Fruit fly (Drosophila melanogaster) whole organism, embryonic: ENCODE data around the gene CG14282.

Source experiments
- Ada2b ChIP-seq: fragments of 200-800 bp; sonication (Bioruptor generic); IDR thresholded peaks from 2 replicates; pipeline ENCODE4 v1.3.6; 2022; ENCODE audit warnings: missing biosample characterization, missing genetic modification characterization
- BtbVII ChIP-seq: fragments of 200-800 bp; sonication (Bioruptor generic); optimal IDR thresholded peaks from 3 replicates; lab custom pipeline; 2017; ENCODE audit warnings: missing biosample characterization, mild to moderate bottlenecking, missing genetic modification characterization
- CG10321 ChIP-seq: fragments of 200-800 bp; sonication (Bioruptor generic); IDR thresholded peaks from 2 replicates; pipeline ENCODE4 v1.3.6; 2022; ENCODE audit warnings: missing biosample characterization, missing genetic modification characterization
- CG12071 ChIP-seq: fragments of 200-800 bp; sonication (Bioruptor generic); optimal IDR thresholded peaks from 3 replicates; lab custom pipeline; 2018; ENCODE audit warnings: missing biosample characterization, mild to moderate bottlenecking, missing genetic modification characterization
- CG12236 ChIP-seq: fragments of 200-800 bp; sonication (Bioruptor generic); optimal IDR thresholded peaks from 2 replicates; lab custom pipeline; 2016; ENCODE audit warnings: missing biosample characterization, missing genetic modification characterization
- CG1233 ChIP-seq: fragments of 200-800 bp; sonication (Bioruptor generic); optimal IDR thresholded peaks from 4 replicates; lab custom pipeline; 2018; ENCODE audit warnings: missing biosample characterization, mild to moderate bottlenecking, missing genetic modification characterization
- CG12659 ChIP-seq: fragments of 200-800 bp; sonication (Bioruptor generic); optimal IDR thresholded peaks from 3 replicates; lab custom pipeline; 2017; ENCODE audit warnings: mild to moderate bottlenecking, missing biosample characterization, missing genetic modification reagents, missing genetic modification characterization
- CG12769 ChIP-seq: fragments of 200-800 bp; sonication (Bioruptor generic); optimal IDR thresholded peaks from 2 replicates; lab custom pipeline; 2019; ENCODE audit warnings: missing biosample characterization, mild to moderate bottlenecking, missing genetic modification characterization, moderate library complexity
- CG15011 ChIP-seq: fragments of 200-800 bp; sonication (Bioruptor generic); optimal IDR thresholded peaks from 3 replicates; lab custom pipeline; 2018; ENCODE audit warnings: missing biosample characterization, mild to moderate bottlenecking, missing genetic modification characterization
- CG15696 ChIP-seq: fragments of 200-800 bp; sonication (Bioruptor generic); optimal IDR thresholded peaks from 2 replicates; lab custom pipeline; 2019; ENCODE audit warnings: missing biosample characterization, mild to moderate bottlenecking, missing genetic modification characterization, moderate library complexity
- CG17359 ChIP-seq: fragments of 200-800 bp; sonication (Bioruptor generic); optimal IDR thresholded peaks from 3 replicates; lab custom pipeline; 2018; ENCODE audit warnings: missing biosample characterization, mild to moderate bottlenecking, missing genetic modification characterization, moderate library complexity
- CG2120 ChIP-seq: fragments of 200-800 bp; sonication (Bioruptor generic); optimal IDR thresholded peaks from 3 replicates; lab custom pipeline; 2016; ENCODE audit warnings: missing biosample characterization, missing genetic modification characterization
- CG2202 ChIP-seq: fragments of 200-800 bp; sonication (Bioruptor generic); optimal IDR thresholded peaks from 2 replicates; lab custom pipeline; 2018; ENCODE audit warnings: missing biosample characterization, mild to moderate bottlenecking, missing genetic modification characterization
- CG2875 ChIP-seq: fragments of 200-800 bp; sonication (Bioruptor generic); optimal IDR thresholded peaks from 2 replicates; lab custom pipeline; 2017; ENCODE audit warnings: missing biosample characterization, mild to moderate bottlenecking, missing genetic modification characterization, missing genetic modification reagents
- CG3847 ChIP-seq: fragments of 200-800 bp; sonication (Bioruptor generic); IDR thresholded peaks from 2 replicates; pipeline ENCODE4 v1.3.6; 2022; ENCODE audit warnings: missing biosample characterization, missing genetic modification characterization
- CG4820 ChIP-seq: fragments of 200-800 bp; sonication (Bioruptor generic); optimal IDR thresholded peaks from 3 replicates; lab custom pipeline; 2016; ENCODE audit warnings: missing biosample characterization, missing genetic modification characterization
- CG5245 ChIP-seq: fragments of 200-800 bp; sonication (Bioruptor generic); optimal IDR thresholded peaks from 3 replicates; lab custom pipeline; 2016; ENCODE audit warnings: missing biosample characterization, missing genetic modification characterization
- CG7357 ChIP-seq: fragments of 200-800 bp; sonication (Bioruptor generic); IDR thresholded peaks from 3 replicates; pipeline ENCODE4 v1.3.6; 2022; ENCODE audit warnings: missing biosample characterization, missing genetic modification characterization
- CG7928 ChIP-seq: fragments of 200-800 bp; sonication (Bioruptor generic); optimal IDR thresholded peaks from 2 replicates; lab custom pipeline; 2017; ENCODE audit warnings: missing biosample characterization, mild to moderate bottlenecking, missing genetic modification characterization
- CG7987 ChIP-seq: fragments of 200-800 bp; sonication (Bioruptor generic); optimal IDR thresholded peaks from 2 replicates; lab custom pipeline; 2018; ENCODE audit warnings: missing biosample characterization, mild to moderate bottlenecking, missing genetic modification characterization, moderate library complexity
- CG8290 ChIP-seq, 3 experiments: fragments of 200-800 bp; sonication (Bioruptor generic); optimal IDR thresholded peaks; 2 replicates each; lab custom pipeline; 2016 to 2019; ENCODE audit warnings: missing biosample characterization in 3 of 3, missing genetic modification characterization in 3 of 3, mild to moderate bottlenecking in 2 of 3, moderate library complexity in 1 of 3
- D19A ChIP-seq: fragments of 200-800 bp; optimal IDR thresholded peaks from 3 replicates; lab custom pipeline; 2019; ENCODE audit warnings: missing biosample characterization, mild to moderate bottlenecking, missing genetic modification characterization, moderate library complexity
- Deaf1 ChIP-seq: fragments of 200-800 bp; optimal IDR thresholded peaks from 3 replicates; lab custom pipeline; 2019; ENCODE audit warnings: missing biosample characterization, mild to moderate bottlenecking, missing genetic modification characterization, moderate library complexity
- MESR4 ChIP-seq: fragments of 200-800 bp; sonication (Bioruptor generic); optimal IDR thresholded peaks from 2 replicates; lab custom pipeline; 2018; ENCODE audit warnings: missing biosample characterization, mild to moderate bottlenecking, missing genetic modification characterization, moderate library complexity
- Mad ChIP-seq: fragments of 200-800 bp; sonication (Bioruptor generic); optimal IDR thresholded peaks from 2 replicates; lab custom pipeline; 2016; ENCODE audit warnings: missing biosample characterization, missing genetic modification characterization
- Meics ChIP-seq: fragments of 200-800 bp; sonication (Bioruptor generic); optimal IDR thresholded peaks from 2 replicates; lab custom pipeline; 2017; ENCODE audit warnings: missing biosample characterization, mild to moderate bottlenecking, missing genetic modification characterization
- Myb ChIP-seq: fragments of 200-800 bp; sonication (Bioruptor generic); optimal IDR thresholded peaks from 2 replicates; lab custom pipeline; 2016; ENCODE audit warnings: missing biosample characterization, missing genetic modification characterization
- Oaz ChIP-seq: fragments of 200-800 bp; sonication (Bioruptor generic); IDR thresholded peaks from 2 replicates; pipeline ENCODE4 v1.3.6; 2022; ENCODE audit warnings: missing biosample characterization, missing genetic modification characterization
- Scr ChIP-seq: fragments of 200-800 bp; sonication (Bioruptor generic); IDR thresholded peaks from 2 replicates; pipeline ENCODE4 v1.3.6; 2022; ENCODE audit warnings: missing biosample characterization, missing genetic modification characterization; ENCODE audit not compliant: partially characterized antibody
- Sox102F ChIP-seq: fragments of 200-800 bp; sonication (Bioruptor generic); optimal IDR thresholded peaks from 2 replicates; lab custom pipeline; 2018; ENCODE audit warnings: missing biosample characterization, mild to moderate bottlenecking, missing genetic modification characterization, moderate library complexity
- Tbp ChIP-seq: fragments of >200 bp; optimal IDR thresholded peaks from 2 replicates; lab custom pipeline; 2018; ENCODE audit warnings: missing biosample characterization, missing genetic modification characterization
- Usf ChIP-seq: fragments of 200-800 bp; sonication (Bioruptor generic); optimal IDR thresholded peaks from 2 replicates; lab custom pipeline; 2017; ENCODE audit warnings: missing genotype, missing biosample characterization, missing genetic modification characterization
- cas ChIP-seq: fragments of 200-800 bp; sonication (Bioruptor generic); IDR thresholded peaks from 2 replicates; pipeline ENCODE4 v1.3.6; 2022; ENCODE audit warnings: missing biosample characterization, missing genetic modification characterization
- cwo ChIP-seq: fragments of 200-800 bp; sonication (Bioruptor generic); optimal IDR thresholded peaks from 3 replicates; lab custom pipeline; 2017; ENCODE audit warnings: missing biosample characterization, missing genetic modification characterization, mild to moderate bottlenecking, moderate library complexity, missing genetic modification reagents
- ewg ChIP-seq: fragments of 200-800 bp; sonication (Bioruptor generic); optimal IDR thresholded peaks from 3 replicates; lab custom pipeline; 2017; ENCODE audit warnings: mild to moderate bottlenecking, missing biosample characterization, missing genetic modification reagents, missing genetic modification characterization
- gro ChIP-seq: fragments of 200-800 bp; sonication (Bioruptor generic); optimal IDR thresholded peaks from 2 replicates; lab custom pipeline; 2016; ENCODE audit warnings: missing biosample characterization, missing genetic modification characterization
- jumu ChIP-seq: fragments of 200-800 bp; sonication (Bioruptor generic); optimal IDR thresholded peaks from 3 replicates; lab custom pipeline; 2016; ENCODE audit warnings: missing biosample characterization, missing genetic modification characterization
- kah ChIP-seq: fragments of 200-800 bp; sonication (Bioruptor generic); optimal IDR thresholded peaks from 2 replicates; lab custom pipeline; 2018; ENCODE audit warnings: missing biosample characterization, mild to moderate bottlenecking, missing genetic modification characterization
- kni ChIP-seq: fragments of 200-800 bp; sonication (Bioruptor generic); optimal IDR thresholded peaks from 3 replicates; lab custom pipeline; 2017; ENCODE audit warnings: mild to moderate bottlenecking, missing biosample characterization, missing genetic modification reagents, missing genetic modification characterization
- knrl ChIP-seq: fragments of 200-800 bp; sonication (Bioruptor generic); IDR thresholded peaks from 3 replicates; pipeline ENCODE4 v1.3.6; 2022; ENCODE audit warnings: missing biosample characterization, missing genetic modification characterization; ENCODE audit not compliant: partially characterized antibody
- lmd ChIP-seq: fragments of 200-800 bp; sonication (Bioruptor generic); IDR thresholded peaks from 2 replicates; pipeline ENCODE4 v1.3.6; 2022; ENCODE audit warnings: missing biosample characterization, missing genetic modification characterization
- oc ChIP-seq: fragments of 200-800 bp; sonication (Bioruptor generic); optimal IDR thresholded peaks from 2 replicates; lab custom pipeline; 2018; ENCODE audit warnings: missing biosample characterization, mild to moderate bottlenecking, missing genetic modification characterization, moderate library complexity
- org-1 ChIP-seq: fragments of 200-800 bp; sonication (Bioruptor generic); optimal IDR thresholded peaks from 2 replicates; lab custom pipeline; 2017; ENCODE audit warnings: missing biosample characterization, missing genetic modification characterization
- phol ChIP-seq: fragments of 200-800 bp; sonication (Bioruptor generic); optimal IDR thresholded peaks from 3 replicates; lab custom pipeline; 2018; ENCODE audit warnings: missing biosample characterization, mild to moderate bottlenecking, missing genetic modification characterization, moderate library complexity
- repo ChIP-seq: fragments of 200-800 bp; sonication (Bioruptor generic); optimal IDR thresholded peaks from 2 replicates; lab custom pipeline; 2016; ENCODE audit warnings: missing biosample characterization, missing genetic modification characterization
- so ChIP-seq: fragments of 200-800 bp; sonication (Bioruptor generic); IDR thresholded peaks from 3 replicates; pipeline ENCODE4 v1.3.6; 2022; ENCODE audit warnings: missing biosample characterization, missing genetic modification characterization
- stwl ChIP-seq: fragments of 200-800 bp; sonication (Bioruptor generic); optimal IDR thresholded peaks from 3 replicates; lab custom pipeline; 2018; ENCODE audit warnings: missing biosample characterization, mild to moderate bottlenecking, missing genetic modification characterization, moderate library complexity
- tin ChIP-seq: fragments of 200-800 bp; sonication (Bioruptor generic); optimal IDR thresholded peaks from 3 replicates; lab custom pipeline; 2016; ENCODE audit warnings: missing biosample characterization, missing genetic modification characterization
- tll ChIP-seq, 2 experiments: fragments of 200-800 bp in 1 of 2; fragments of >200 bp in 1 of 2; sonication (Bioruptor generic) in 1 of 2; optimal IDR thresholded peaks; 2 replicates each; lab custom pipeline; 2017 to 2019; ENCODE audit warnings: missing biosample characterization in 2 of 2, missing genetic modification characterization in 2 of 2, mild to moderate bottlenecking in 1 of 2, moderate library complexity in 1 of 2
- wor ChIP-seq: fragments of 200-800 bp; sonication (Bioruptor generic); IDR thresholded peaks from 2 replicates; pipeline ENCODE4 v1.3.6; 2022; ENCODE audit warnings: missing biosample characterization, missing genetic modification characterization

The CG14282 gene

DNA sequence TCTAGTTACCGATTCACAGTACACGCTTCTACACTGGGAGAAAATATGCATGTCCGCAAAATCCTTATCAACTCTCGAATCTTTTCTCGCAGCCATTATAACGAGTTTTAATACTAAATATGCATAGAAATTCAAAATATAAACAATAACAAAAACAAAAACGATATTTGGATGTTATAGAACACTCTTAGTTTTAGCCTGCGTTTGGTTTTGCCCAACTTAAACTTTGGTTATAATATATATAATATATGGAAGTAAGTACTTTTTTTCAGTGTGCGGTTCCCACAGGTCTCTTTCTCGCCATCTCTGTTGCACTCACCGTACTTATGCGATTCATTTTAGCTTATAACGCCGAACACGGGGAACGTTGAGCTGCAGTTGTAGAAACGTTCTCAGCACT is 35.0 kb downstream of the CG14282 start, which contains the start of gene cry (continued):
- no peak for TF ChIP-seq CG10321 (GFP tag; lab: Robert Waterston, UW)
- no peak for TF ChIP-seq CG7928 (GFP tag; lab: Kevin White, UChicago)
- TF ChIP-seq tin (GFP tag; lab: Kevin White, UChicago), result peak; percentile 49
- peak; percentile 16 for TF ChIP-seq CG5245
- no peak for TF ChIP-seq CG2120 (GFP tag; lab: Kevin White, UChicago)
- TF ChIP-seq MESR4 (GFP tag; lab: Kevin White, UChicago), result no peak
- no peak for TF ChIP-seq jumu (GFP tag; lab: Kevin White, UChicago)
- no peak for TF ChIP-seq CG7987 (GFP tag; lab: Kevin White, UChicago)
- no peak for TF ChIP-seq CG15011 (GFP tag; lab: Kevin White, UChicago)
- peak; percentile 41 for TF ChIP-seq CG4820 (GFP tag; lab: Kevin White, UChicago)
- TF ChIP-seq Tbp (GFP tag; lab: Kevin White, UChicago), result no peak
- TF ChIP-seq Ada2b, result peak; percentile 48; the same call in 1 of the 2 replicates
- no peak for TF ChIP-seq Mad (GFP tag; lab: Kevin White, UChicago)
- TF ChIP-seq cas (GFP tag; lab: Robert Waterston, UW), result no peak
- TF ChIP-seq lmd (GFP tag; lab: Robert Waterston, UW), result peak; percentile 65
- TF ChIP-seq kah (GFP tag; lab: Kevin White, UChicago), result peak; percentile 14
- TF ChIP-seq Myb (GFP tag; lab: Kevin White, UChicago), result no peak
- TF ChIP-seq gro (GFP tag; lab: Kevin White, UChicago), result no peak
- no peak for TF ChIP-seq oc (tag; lab: Kevin White, UChicago)
- peak; percentile 28 for TF ChIP-seq CG2875 (GFP tag; lab: Kevin White, UChicago)
- no peak for TF ChIP-seq Scr (GFP tag; lab: Robert Waterston, UW)
- no peak for TF ChIP-seq repo
- no peak for TF ChIP-seq CG12769 (tag; lab: Kevin White, UChicago)
- TF ChIP-seq tll (GFP tag; optimal IDR thresholded peaks at IDR 0.05; lab: Kevin White, UChicago), result no peak
- TF ChIP-seq Meics (GFP tag; lab: Kevin White, UChicago), result peak; percentile 36
- peak; percentile 4 for TF ChIP-seq cwo
- peak; percentile 85 for TF ChIP-seq phol
- TF ChIP-seq BtbVII (GFP tag; lab: Kevin White, UChicago), result no peak
- no peak for TF ChIP-seq CG7357 (GFP tag; lab: Robert Waterston, UW)
- TF ChIP-seq org-1, result peak; percentile 26
- TF ChIP-seq kni (GFP tag; lab: Kevin White, UChicago), result no peak
- no peak for TF ChIP-seq knrl
- no peak for TF ChIP-seq CG12236 (GFP tag; lab: Kevin White, UChicago)
- TF ChIP-seq D19A (tag; lab: Kevin White, UChicago), result peak; percentile 62
- TF ChIP-seq Sox102F, result peak; percentile 77
- TF ChIP-seq Usf (GFP tag; lab: Kevin White, UChicago), result peak; percentile 10
- peak; percentile 38 for TF ChIP-seq CG1233 (GFP tag; lab: Kevin White, UChicago)
- peak; percentile 45 for TF ChIP-seq CG2202 (tag; lab: Kevin White, UChicago)
- peak; percentile 13 for TF ChIP-seq CG12071 (GFP tag; lab: Kevin White, UChicago)
- no peak for TF ChIP-seq stwl (tag; lab: Kevin White, UChicago)
- peak; percentile 19 for TF ChIP-seq CG15696 (tag; lab: Kevin White, UChicago)
- TF ChIP-seq Deaf1 (tag; lab: Kevin White, UChicago), result no peak
- peak; percentile 57 for TF ChIP-seq ewg (GFP tag; lab: Kevin White, UChicago)
- TF ChIP-seq CG3847 (GFP tag; lab: Robert Waterston, UW), result 0 out of 2 replicates have a peak, but pooled peaks have one; percentile 11
- peak; percentile 63 for TF ChIP-seq CG17359 (tag; lab: Kevin White, UChicago)
- peak; percentile 24 for TF ChIP-seq CG12659 (GFP tag; lab: Kevin White, UChicago)
- TF ChIP-seq wor (GFP tag; lab: Robert Waterston, UW), result peak; percentile 53
- TF ChIP-seq Oaz (GFP tag; lab: Robert Waterston, UW), result no peak
- peak; percentile 17; the same call in 1 of the 3 replicates for TF ChIP-seq so (GFP tag; lab: Robert Waterston, UW)
- no peak for TF ChIP-seq CG8290 (GFP tag; optimal IDR thresholded peaks at IDR 0.05; lab: Kevin White, UChicago)
- no peak for TF ChIP-seq CG8290 (tag; optimal IDR thresholded peaks at IDR 0.05; lab: Kevin White, UChicago)
